Fruit fly (Drosophila melanogaster): ENCODE results near the gene YL-1.

The YL-1 gene

DNA sequence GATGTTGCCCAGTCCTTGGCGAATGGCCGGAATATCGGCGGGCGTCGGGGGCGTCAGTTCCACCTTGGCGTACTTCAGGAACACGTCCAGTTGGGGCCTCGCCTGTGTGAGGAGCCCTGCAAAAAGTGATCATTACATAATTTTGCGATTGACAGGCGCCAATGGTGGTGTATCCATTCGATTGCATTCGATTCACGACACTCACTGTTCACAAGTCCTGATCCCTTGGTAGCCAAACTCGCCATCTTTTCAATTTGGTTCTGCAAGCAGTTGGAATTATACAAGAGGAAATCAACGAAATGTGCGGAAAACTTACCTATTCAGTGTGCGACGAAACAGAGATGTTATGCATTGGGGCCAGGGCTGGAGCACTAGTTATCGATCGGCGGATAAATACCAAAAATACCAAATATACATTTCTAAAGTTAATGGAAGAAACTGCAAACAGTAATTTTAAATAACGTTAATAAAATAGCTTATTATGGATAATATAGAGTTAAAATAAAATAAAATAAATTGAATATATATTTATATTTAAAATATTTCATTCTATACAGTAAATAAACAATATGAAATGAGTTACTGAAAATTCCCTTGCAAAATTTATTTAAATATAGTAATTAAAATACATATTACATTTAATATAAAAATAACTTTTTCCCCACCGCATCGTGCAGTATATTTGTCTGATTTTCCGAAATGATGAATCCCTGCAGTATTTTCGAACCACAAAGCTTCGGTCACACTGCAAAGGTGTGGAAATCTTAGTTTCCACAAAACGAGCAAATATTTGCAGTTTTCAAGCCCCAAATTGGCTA, 6.0 kb downstream of the YL-1 start, which contains the start of the genes ATPsynG and SCAR (continued):
- TF ChIP-seq CG7928 (GFP tag; optimal IDR thresholded peaks at IDR 0.05) (peak; percentile 92), slou (GFP tag; optimal IDR thresholded peaks at IDR 0.05) (no peak), CG18262 (tag; optimal IDR thresholded peaks at IDR 0.05) (peak; percentile 11), gfzf (GFP tag; optimal IDR thresholded peaks at IDR 0.05) (peak; percentile 58), CG2116 (GFP tag; optimal IDR thresholded peaks at IDR 0.05) (peak; percentile 48)

DNA sequence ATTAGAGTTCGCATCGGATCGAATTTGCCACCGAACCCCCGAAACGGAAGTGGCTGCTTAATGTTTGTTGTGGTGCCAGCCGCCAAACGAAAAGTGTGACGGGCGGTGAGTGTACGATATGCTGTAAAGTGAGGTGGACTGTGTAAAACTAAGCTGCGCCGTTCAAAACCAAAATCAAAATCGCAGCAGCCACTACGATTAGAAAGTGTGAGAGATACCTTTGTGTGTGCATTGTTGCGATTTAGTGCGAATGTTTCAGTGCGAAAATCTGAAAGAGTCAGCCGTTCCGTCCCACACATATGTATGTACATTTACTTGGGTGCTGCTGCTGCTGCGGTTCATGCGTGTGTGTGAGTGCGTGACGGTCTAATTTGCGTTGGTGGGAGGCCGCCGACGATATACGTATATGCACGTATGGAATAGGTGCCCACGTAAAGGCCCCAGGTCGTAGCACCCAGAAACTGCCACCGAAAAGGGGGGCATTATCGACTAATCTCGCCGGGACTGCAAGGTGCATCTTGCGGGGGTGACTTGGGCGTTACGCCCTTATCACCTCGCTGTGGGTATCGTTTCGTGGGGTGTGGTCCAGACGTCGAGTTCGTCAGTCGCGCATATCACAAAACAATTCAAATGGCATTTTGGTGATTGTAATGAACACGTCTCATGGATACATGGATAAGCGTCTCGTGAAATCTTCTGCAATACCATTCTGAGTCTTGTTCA, 6.8 kb downstream of the YL-1 start:
- TF ChIP-seq da (GFP tag; optimal IDR thresholded peaks at IDR 0.05) = no peak
- peak; percentile 27 for TF ChIP-seq HmgZ (tag; optimal IDR thresholded peaks at IDR 0.05)
- TF ChIP-seq CG4854 (GFP tag; optimal IDR thresholded peaks at IDR 0.05) = no peak
- TF ChIP-seq CG3065 (GFP tag; optimal IDR thresholded peaks at IDR 0.05) = no peak
- TF ChIP-seq CG18764 (GFP tag; optimal IDR thresholded peaks at IDR 0.05) = no peak
- no peak for TF ChIP-seq Fer3 (tag; optimal IDR thresholded peaks at IDR 0.05)
- 0 out of 3 replicates have a peak, but pooled peaks have one; percentile 16 for TF ChIP-seq CG34422 (GFP tag; IDR thresholded peaks at IDR 0.05)
- TF ChIP-seq CG13296 (GFP tag; optimal IDR thresholded peaks at IDR 0.05) = no peak
- TF ChIP-seq sens-2 (GFP tag; IDR thresholded peaks at IDR 0.05) = no peak
- TF ChIP-seq Optix (GFP tag; IDR thresholded peaks at IDR 0.05) = no peak
- TF ChIP-seq chm (GFP tag; IDR thresholded peaks at IDR 0.05) = no peak
- TF ChIP-seq CG2202 (tag; optimal IDR thresholded peaks at IDR 0.05) = no peak
- TF ChIP-seq gce (GFP tag; IDR thresholded peaks at IDR 0.05) = no peak
- no peak for TF ChIP-seq croc (GFP tag; conservative IDR thresholded peaks at IDR 0.05)
- TF ChIP-seq br (optimal IDR thresholded peaks at IDR 0.05) = no peak
- peak; percentile 29 for TF ChIP-seq CG34376 (GFP tag; optimal IDR thresholded peaks at IDR 0.05)
- TF ChIP-seq CG8388 (GFP tag; optimal IDR thresholded peaks at IDR 0.05) = no peak
- no peak for TF ChIP-seq lbe (GFP tag; optimal IDR thresholded peaks at IDR 0.05)
- TF ChIP-seq MBD-R2 (GFP tag; IDR thresholded peaks at IDR 0.05) = peak; percentile 30; the same call in 1 of the 2 replicates
- TF ChIP-seq h (optimal IDR thresholded peaks at IDR 0.05) = no peak
- no peak for TF ChIP-seq Kr (GFP tag; optimal IDR thresholded peaks at IDR 0.05)
- no peak for TF ChIP-seq CG30403 (GFP tag; optimal IDR thresholded peaks at IDR 0.05)
- no peak for TF ChIP-seq shn (GFP tag; optimal IDR thresholded peaks at IDR 0.05)
- TF ChIP-seq dmrt99B (tag; optimal IDR thresholded peaks at IDR 0.05) = no peak
- TF ChIP-seq lmd (GFP tag; IDR thresholded peaks at IDR 0.05) = no peak
- no peak for TF ChIP-seq Gug (GFP tag; IDR thresholded peaks at IDR 0.05)
- no peak for TF ChIP-seq z (GFP tag; IDR thresholded peaks at IDR 0.05)
- TF ChIP-seq Sry-β (GFP tag; optimal IDR thresholded peaks at IDR 0.05) = no peak
- TF ChIP-seq Meics (GFP tag; optimal IDR thresholded peaks at IDR 0.05) = no peak
- no peak for TF ChIP-seq Abd-B (GFP tag; optimal IDR thresholded peaks at IDR 0.05)
- TF ChIP-seq Chrac-16 (GFP tag; optimal IDR thresholded peaks at IDR 0.05) = no peak
- no peak for TF ChIP-seq gcm2 (GFP tag; optimal IDR thresholded peaks at IDR 0.05)
- TF ChIP-seq HLH4C (GFP tag; IDR thresholded peaks at IDR 0.05; ENCODE audit: partially characterized antibody) = 0 out of 3 replicates have a peak, but pooled peaks have one; percentile 30
- TF ChIP-seq CG3163 (GFP tag; optimal IDR thresholded peaks at IDR 0.05) = no peak
- no peak for TF ChIP-seq HLH3B (GFP tag; IDR thresholded peaks at IDR 0.05)
- TF ChIP-seq dpn (GFP tag; optimal IDR thresholded peaks at IDR 0.05) = no peak
- TF ChIP-seq bbx (GFP tag; IDR thresholded peaks at IDR 0.05; ENCODE audit: partially characterized antibody) = no peak
- no peak for TF ChIP-seq CG17328 (GFP tag; IDR thresholded peaks at IDR 0.05)
- TF ChIP-seq CG12942 (GFP tag; optimal IDR thresholded peaks at IDR 0.05) = no peak
- TF ChIP-seq slp2 (GFP tag; optimal IDR thresholded peaks at IDR 0.05) = no peak
- TF ChIP-seq CG3726 (GFP tag; IDR thresholded peaks at IDR 0.05) = no peak
- TF ChIP-seq CG8765 (GFP tag; IDR thresholded peaks at IDR 0.05) = no peak
- no peak for TF ChIP-seq sisA (GFP tag; IDR thresholded peaks at IDR 0.05)
